Comparison of ENCODE assay signal across 2 fruit fly cellular contexts in genomic region chrX:3777236-3777635, dm6.
A peak's percentile ranks its signal among the peaks of the same experiment; 100 is the strongest.
TF ChIP-seq lines count a peak whose summit lies in the region.

No protein-coding gene starts in this region.

TF ChIP-seq in whole organism, embryonic, 481 proteins besides CTCF, POLR2A, EP300 and RAD21 (continued from another document and continues in another):
- peak; percentile 30; the same call in 1 of the 3 replicates for TF ChIP-seq Aef1 (GFP tag; IDR thresholded peaks at IDR 0.05; lab: Robert Waterston, UW)
- peak; percentile 15 for TF ChIP-seq salm (tag; optimal IDR thresholded peaks at IDR 0.05; lab: Kevin White, UChicago)
- peak; percentile 30 for TF ChIP-seq CG15269 (tag; optimal IDR thresholded peaks at IDR 0.05; lab: Kevin White, UChicago)
- TF ChIP-seq sob (GFP tag; IDR thresholded peaks at IDR 0.05; lab: Robert Waterston, UW) = peak; percentile 66; the same call in 1 of the 2 replicates
- no peak for TF ChIP-seq al (GFP tag; IDR thresholded peaks at IDR 0.05; lab: Robert Waterston, UW)
- peak; percentile 71 for TF ChIP-seq nerfin-1 (tag; optimal IDR thresholded peaks at IDR 0.05; lab: Kevin White, UChicago)
- TF ChIP-seq CG8924 (tag; optimal IDR thresholded peaks at IDR 0.05; lab: Kevin White, UChicago) = peak; percentile 64
- TF ChIP-seq lov (optimal IDR thresholded peaks at IDR 0.05; lab: Kevin White, UChicago) = no peak
- peak; percentile 58; the same call in 1 of the 3 replicates for TF ChIP-seq lov (GFP tag; IDR thresholded peaks at IDR 0.05; lab: Robert Waterston, UW)
- TF ChIP-seq CG31224 (GFP tag; IDR thresholded peaks at IDR 0.05; lab: Robert Waterston, UW) = peak; percentile 100
- TF ChIP-seq CG8281 (tag; optimal IDR thresholded peaks at IDR 0.05; lab: Kevin White, UChicago) = peak; percentile 9
- TF ChIP-seq CG13287 (GFP tag; IDR thresholded peaks at IDR 0.05; lab: Robert Waterston, UW; ENCODE audit: partially characterized antibody) = peak; percentile 45
- no peak for TF ChIP-seq btn (GFP tag; optimal IDR thresholded peaks at IDR 0.05; lab: Kevin White, UChicago)
- peak; percentile 22 for TF ChIP-seq CG14965 (GFP tag; optimal IDR thresholded peaks at IDR 0.05; lab: Kevin White, UChicago; ENCODE audit: borderline replicate concordance)
- no peak for TF ChIP-seq fd3F (GFP tag; optimal IDR thresholded peaks at IDR 0.05; lab: Kevin White, UChicago)
- TF ChIP-seq CG8388 (GFP tag; optimal IDR thresholded peaks at IDR 0.05; lab: Kevin White, UChicago) = peak; percentile 21
- no peak for TF ChIP-seq Dp (GFP tag; optimal IDR thresholded peaks at IDR 0.05; lab: Kevin White, UChicago)
- TF ChIP-seq NFAT (GFP tag; IDR thresholded peaks at IDR 0.05; lab: Robert Waterston, UW) = no peak
- TF ChIP-seq odd (GFP tag; optimal IDR thresholded peaks at IDR 0.05; lab: Kevin White, UChicago) = peak; percentile 65
- peak; percentile 5 to 36 for TF ChIP-seq chif (GFP tag; optimal IDR thresholded peaks at IDR 0.05; lab: Kevin White, UChicago)
- TF ChIP-seq CG8765 (GFP tag; IDR thresholded peaks at IDR 0.05; lab: Robert Waterston, UW) = no peak
- TF ChIP-seq CG4282 (GFP tag; optimal IDR thresholded peaks at IDR 0.05; lab: Kevin White, UChicago) = no peak
- no peak for TF ChIP-seq seq (GFP tag; IDR thresholded peaks at IDR 0.05; lab: Robert Waterston, UW)
- peak; percentile 90 for TF ChIP-seq CG7987 (GFP tag; optimal IDR thresholded peaks at IDR 0.05; lab: Kevin White, UChicago)
- TF ChIP-seq Xrp1 (GFP tag; IDR thresholded peaks at IDR 0.05; lab: Robert Waterston, UW) = peak; percentile 43; the same call in 1 of the 2 replicates
- TF ChIP-seq CHES-1-like (GFP tag; optimal IDR thresholded peaks at IDR 0.05; lab: Kevin White, UChicago) = peak; percentile 66
- TF ChIP-seq Sin3A (optimal IDR thresholded peaks at IDR 0.05; lab: Kevin White, UChicago) = no peak
- TF ChIP-seq CG18476 (GFP tag; optimal IDR thresholded peaks at IDR 0.05; lab: Kevin White, UChicago) = peak; percentile 18
- no peak for TF ChIP-seq Ptx1 (GFP tag; IDR thresholded peaks at IDR 0.05; lab: Robert Waterston, UW)
- peak; percentile 51 for TF ChIP-seq ara (GFP tag; IDR thresholded peaks at IDR 0.05; lab: Robert Waterston, UW)
- TF ChIP-seq CG17802 (tag; optimal IDR thresholded peaks at IDR 0.05; lab: Kevin White, UChicago) = no peak
- TF ChIP-seq CG13894 (tag; optimal IDR thresholded peaks at IDR 0.05; lab: Kevin White, UChicago) = peak; percentile 53
- TF ChIP-seq CG6272 (GFP tag; IDR thresholded peaks at IDR 0.05; lab: Robert Waterston, UW) = no peak
- TF ChIP-seq Hr51 (GFP tag; optimal IDR thresholded peaks at IDR 0.05; lab: Kevin White, UChicago) = peak in 1 of 2 experiments; percentile 40
- TF ChIP-seq CG8478 (optimal IDR thresholded peaks at IDR 0.05; lab: Kevin White, UChicago) = no peak
- no peak for TF ChIP-seq CG13775 (GFP tag; optimal IDR thresholded peaks at IDR 0.05; lab: Kevin White, UChicago)
- no peak for TF ChIP-seq CG9797 (GFP tag; optimal IDR thresholded peaks at IDR 0.05; lab: Kevin White, UChicago)
- TF ChIP-seq Opbp (GFP tag; IDR thresholded peaks at IDR 0.05; lab: Robert Waterston, UW; ENCODE audit: partially characterized antibody) = no peak
- TF ChIP-seq CG18619 (GFP tag; optimal IDR thresholded peaks at IDR 0.05; lab: Kevin White, UChicago) = peak; percentile 64
- TF ChIP-seq nerfin-2 (GFP tag; IDR thresholded peaks at IDR 0.05; lab: Robert Waterston, UW; ENCODE audit: partially characterized antibody) = no peak
- no peak for TF ChIP-seq CG17186 (GFP tag; optimal IDR thresholded peaks at IDR 0.05; lab: Kevin White, UChicago)
- TF ChIP-seq CG1529 (GFP tag; optimal IDR thresholded peaks at IDR 0.05; lab: Kevin White, UChicago) = peak; percentile 25
- no peak for TF ChIP-seq CG14050 (GFP tag; IDR thresholded peaks at IDR 0.05; lab: Robert Waterston, UW)
- no peak for TF ChIP-seq ase (GFP tag; IDR thresholded peaks at IDR 0.05; lab: Robert Waterston, UW)
- no peak for TF ChIP-seq CkIIα-i1 (GFP tag; IDR thresholded peaks at IDR 0.05; lab: Robert Waterston, UW)
- TF ChIP-seq jumu (GFP tag; optimal IDR thresholded peaks at IDR 0.05; lab: Kevin White, UChicago) = no peak
- TF ChIP-seq sna (GFP tag; IDR thresholded peaks at IDR 0.05; lab: Robert Waterston, UW; ENCODE audit: partially characterized antibody) = no peak
- no peak for TF ChIP-seq cas (GFP tag; IDR thresholded peaks at IDR 0.05; lab: Robert Waterston, UW)
- peak; percentile 23 for TF ChIP-seq CG12104 (GFP tag; optimal IDR thresholded peaks at IDR 0.05; lab: Kevin White, UChicago)
- peak; percentile 84 for TF ChIP-seq sd (tag; optimal IDR thresholded peaks at IDR 0.05; lab: Kevin White, UChicago)
- TF ChIP-seq CG1603 (tag; optimal IDR thresholded peaks at IDR 0.05; lab: Kevin White, UChicago) = peak; percentile 59
- peak; percentile 67 for TF ChIP-seq Mes4 (GFP tag; optimal IDR thresholded peaks at IDR 0.05; lab: Kevin White, UChicago)
- TF ChIP-seq croc (GFP tag; conservative IDR thresholded peaks at IDR 0.05; lab: Robert Waterston, UW) = no peak; the same call in 2 of the 3 replicates
- TF ChIP-seq CG18262 (tag; optimal IDR thresholded peaks at IDR 0.05; lab: Kevin White, UChicago) = peak; percentile 21
- TF ChIP-seq lbe (GFP tag; optimal IDR thresholded peaks at IDR 0.05; lab: Kevin White, UChicago) = peak; percentile 61
- peak; percentile 29 for TF ChIP-seq D19A (tag; optimal IDR thresholded peaks at IDR 0.05; lab: Kevin White, UChicago)
- TF ChIP-seq BtbVII (GFP tag; optimal IDR thresholded peaks at IDR 0.05; lab: Kevin White, UChicago) = peak; percentile 79
- TF ChIP-seq HLHmδ (GFP tag; optimal IDR thresholded peaks at IDR 0.05; lab: Kevin White, UChicago) = peak; percentile 95
- TF ChIP-seq Six4 (GFP tag; optimal IDR thresholded peaks at IDR 0.05; lab: Kevin White, UChicago) = peak; percentile 34
- TF ChIP-seq CG34422 (GFP tag; IDR thresholded peaks at IDR 0.05; lab: Robert Waterston, UW) = peak; percentile 76; the same call in 2 of the 3 replicates
- peak; percentile 84 for TF ChIP-seq z (GFP tag; IDR thresholded peaks at IDR 0.05; lab: Robert Waterston, UW)
- no peak for TF ChIP-seq Chrac-16 (GFP tag; optimal IDR thresholded peaks at IDR 0.05; lab: Kevin White, UChicago)
- TF ChIP-seq Nf-YB (GFP tag; optimal IDR thresholded peaks at IDR 0.05; lab: Kevin White, UChicago) = peak; percentile 37
- TF ChIP-seq hb (GFP tag; IDR thresholded peaks at IDR 0.05; lab: Robert Waterston, UW; ENCODE audit: partially characterized antibody) = no peak
- 0 out of 2 replicates have a peak, but pooled peaks have one; percentile 11 for TF ChIP-seq CG42726 (GFP tag; IDR thresholded peaks at IDR 0.05; lab: Robert Waterston, UW; ENCODE audit: partially characterized antibody)

TF ChIP-seq in whole organism, prepupa, 60 proteins besides CTCF, POLR2A, EP300 and RAD21 (continued from another document):
- peak; percentile 53 for TF ChIP-seq fd59A (GFP tag; optimal IDR thresholded peaks at IDR 0.05; lab: Kevin White, UChicago)
- no peak for TF ChIP-seq CG11902 (GFP tag; optimal IDR thresholded peaks at IDR 0.05; lab: Kevin White, UChicago)
- peak; percentile 64 for TF ChIP-seq CG6276 (GFP tag; optimal IDR thresholded peaks at IDR 0.05; lab: Kevin White, UChicago)
- TF ChIP-seq CG6808 (GFP tag; optimal IDR thresholded peaks at IDR 0.05; lab: Kevin White, UChicago) = peak; percentile 74
- TF ChIP-seq ss (GFP tag; optimal IDR thresholded peaks at IDR 0.05; lab: Kevin White, UChicago) = peak; percentile 82 to 87
- peak; percentile 73 for TF ChIP-seq dsx (GFP tag; optimal IDR thresholded peaks at IDR 0.05; lab: Kevin White, UChicago; ENCODE audit: poor library complexity, severe bottlenecking)
- peak; percentile 24 for TF ChIP-seq achi (GFP tag; optimal IDR thresholded peaks at IDR 0.05; lab: Kevin White, UChicago)
TF ChIP-seq in whole organism, prepupa: peak in this region for 45.
